Fruit fly (Drosophila melanogaster) whole organism, prepupa: ENCODE results near the gene CG31321.

ENCODE experiments used
- Blimp-1 ChIP-seq: fragments of 200-800 bp; sonication (Bioruptor generic); optimal IDR thresholded peaks from 3 replicates; lab custom pipeline; 2017; ENCODE audit warnings: missing biosample characterization, missing genetic modification characterization, mild to moderate bottlenecking, moderate library complexity, missing genetic modification reagents
- CG10631 ChIP-seq: fragments of 200-800 bp; sonication (Bioruptor generic); optimal IDR thresholded peaks from 2 replicates; lab custom pipeline; 2016; ENCODE audit warnings: missing biosample characterization, missing genetic modification characterization
- CG11294 ChIP-seq: fragments of 200-800 bp; sonication (Bioruptor generic); IDR thresholded peaks from 2 replicates; pipeline ENCODE4 v1.3.6; 2022; ENCODE audit warnings: missing biosample characterization, missing genetic modification characterization
- CG11762 ChIP-seq: fragments of 200-800 bp; sonication (Bioruptor generic); optimal IDR thresholded peaks from 3 replicates; lab custom pipeline; 2016; ENCODE audit warnings: missing biosample characterization, missing genetic modification characterization; ENCODE audit not compliant: insufficient read depth
- CG1621 ChIP-seq: fragments of 200-800 bp; sonication (Bioruptor generic); optimal IDR thresholded peaks from 3 replicates; lab custom pipeline; 2018; ENCODE audit warnings: missing biosample characterization, mild to moderate bottlenecking, missing genetic modification characterization
- CG16779 ChIP-seq: fragments of 200-800 bp; sonication (Bioruptor generic); optimal IDR thresholded peaks from 3 replicates; lab custom pipeline; 2017; ENCODE audit warnings: missing biosample characterization, mild to moderate bottlenecking, missing genetic modification characterization
- CG3032 ChIP-seq: fragments of 200-800 bp; optimal IDR thresholded peaks from 2 replicates; lab custom pipeline; 2019; ENCODE audit warnings: missing biosample characterization, mild to moderate bottlenecking, missing genetic modification characterization, moderate library complexity
- CG31627 ChIP-seq: fragments of 200-800 bp; sonication (Bioruptor generic); optimal IDR thresholded peaks from 3 replicates; lab custom pipeline; 2016; ENCODE audit warnings: missing biosample characterization, missing genetic modification characterization
- CG32006 ChIP-seq: fragments of 200-800 bp; sonication (Bioruptor generic); optimal IDR thresholded peaks from 3 replicates; lab custom pipeline; 2017; ENCODE audit warnings: missing biosample characterization, mild to moderate bottlenecking, missing genetic modification characterization
- CG34406 ChIP-seq: fragments of 200-800 bp; sonication (Bioruptor generic); optimal IDR thresholded peaks from 3 replicates; lab custom pipeline; 2016; ENCODE audit warnings: missing biosample characterization, missing genetic modification characterization
- CG6276 ChIP-seq: fragments of 200-800 bp; sonication (Bioruptor generic); optimal IDR thresholded peaks from 2 replicates; lab custom pipeline; 2017; ENCODE audit warnings: missing biosample characterization, mild to moderate bottlenecking, missing genetic modification characterization
- CG6792 ChIP-seq: fragments of 200-800 bp; sonication (Bioruptor generic); optimal IDR thresholded peaks from 3 replicates; lab custom pipeline; 2016; ENCODE audit warnings: missing biosample characterization, missing genetic modification characterization
- CG6808 ChIP-seq: fragments of 200-800 bp; sonication (Bioruptor generic); optimal IDR thresholded peaks from 3 replicates; lab custom pipeline; 2017; ENCODE audit warnings: missing biosample characterization, missing genetic modification characterization, mild to moderate bottlenecking, moderate library complexity, missing genetic modification reagents
- CG6854 ChIP-seq: fragments of 200-800 bp; sonication (Bioruptor generic); optimal IDR thresholded peaks from 2 replicates; lab custom pipeline; 2017; ENCODE audit warnings: missing biosample characterization, mild to moderate bottlenecking, missing genetic modification characterization
- CG8119 ChIP-seq: fragments of 200-800 bp; sonication (Bioruptor generic); IDR thresholded peaks from 3 replicates; pipeline ENCODE4 v1.3.6; 2022; ENCODE audit warnings: missing biosample characterization, missing genetic modification characterization
- CG8632 ChIP-seq: fragments of 200-800 bp; sonication (Bioruptor generic); optimal IDR thresholded peaks from 3 replicates; lab custom pipeline; 2016; ENCODE audit warnings: missing biosample characterization, missing genetic modification characterization
- Eip75B ChIP-seq: fragments of 200-800 bp; sonication (Bioruptor generic); optimal IDR thresholded peaks from 3 replicates; lab custom pipeline; 2016; ENCODE audit warnings: missing biosample characterization, missing genetic modification characterization
- Eip78C ChIP-seq: fragments of 200-800 bp; sonication (Bioruptor generic); peaks from one replicate; lab custom pipeline; 2016; ENCODE audit warnings: missing biosample characterization, missing genetic modification characterization
- Eip93F ChIP-seq: fragments of 200-800 bp; sonication (Bioruptor generic); optimal IDR thresholded peaks from 2 replicates; lab custom pipeline; 2016; ENCODE audit warnings: missing biosample characterization, mild to moderate bottlenecking, missing genetic modification characterization
- Ets96B ChIP-seq: fragments of 200-800 bp; optimal IDR thresholded peaks from 2 replicates; lab custom pipeline; 2019; ENCODE audit warnings: missing biosample characterization, mild to moderate bottlenecking, missing genetic modification characterization, moderate library complexity
- Gug ChIP-seq: fragments of 200-800 bp; sonication (Bioruptor generic); IDR thresholded peaks from 2 replicates; pipeline ENCODE4 v1.3.6; 2022; ENCODE audit warnings: missing biosample characterization, missing genetic modification characterization
- Hr38 ChIP-seq: sonication (Bioruptor generic); optimal IDR thresholded peaks from 2 replicates; lab custom pipeline; 2016; ENCODE audit warnings: missing biosample characterization, missing genetic modification characterization
- Hr4 ChIP-seq: fragments of 200-800 bp; sonication (Bioruptor generic); optimal IDR thresholded peaks from 3 replicates; lab custom pipeline; 2016; ENCODE audit warnings: missing biosample characterization, missing genetic modification characterization
- Lpt ChIP-seq: fragments of 200-800 bp; sonication (Bioruptor generic); optimal IDR thresholded peaks from 3 replicates; lab custom pipeline; 2016; ENCODE audit warnings: missing biosample characterization, missing genetic modification characterization
- Met ChIP-seq: fragments of 200-800 bp; sonication (Bioruptor generic); optimal IDR thresholded peaks from 3 replicates; lab custom pipeline; 2016; ENCODE audit warnings: missing biosample characterization, missing genetic modification characterization
- Smox ChIP-seq: fragments of 200-800 bp; sonication (Bioruptor generic); optimal IDR thresholded peaks from 3 replicates; lab custom pipeline; 2016; ENCODE audit warnings: missing biosample characterization, missing genetic modification characterization
- Sox102F ChIP-seq: fragments of 200-800 bp; sonication (Bioruptor generic); optimal IDR thresholded peaks from 2 replicates; lab custom pipeline; 2016; ENCODE audit warnings: missing biosample characterization, mild to moderate bottlenecking, missing genetic modification characterization
- Sox15 ChIP-seq: fragments of 200-800 bp; sonication (Bioruptor generic); optimal IDR thresholded peaks from 3 replicates; lab custom pipeline; 2016; ENCODE audit warnings: missing biosample characterization, missing genetic modification characterization
- acj6 ChIP-seq: fragments of 200-800 bp; sonication (Bioruptor generic); optimal IDR thresholded peaks from 3 replicates; lab custom pipeline; 2016; ENCODE audit warnings: missing biosample characterization, missing genetic modification characterization
- cyc ChIP-seq: fragments of 200-800 bp; sonication (Bioruptor generic); optimal IDR thresholded peaks from 3 replicates; lab custom pipeline; 2016; ENCODE audit warnings: missing biosample characterization, missing genetic modification characterization
- dac ChIP-seq: fragments of 200-800 bp; sonication (Bioruptor generic); optimal IDR thresholded peaks from 2 replicates; lab custom pipeline; 2017; ENCODE audit warnings: missing biosample characterization, mild to moderate bottlenecking, missing genetic modification characterization
- dsx ChIP-seq: fragments of 200-800 bp; optimal IDR thresholded peaks from 3 replicates; lab custom pipeline; 2019; ENCODE audit warnings: missing biosample characterization, mild to moderate bottlenecking, missing genetic modification characterization, moderate library complexity; ENCODE audit not compliant: poor library complexity, severe bottlenecking
- eg ChIP-seq: fragments of 200-800 bp; sonication (Bioruptor generic); IDR thresholded peaks from 3 replicates; pipeline ENCODE4 v1.3.6; 2022; ENCODE audit warnings: missing biosample characterization, missing genetic modification characterization
- esn ChIP-seq: fragments of 200-800 bp; sonication (Bioruptor generic); optimal IDR thresholded peaks from 2 replicates; lab custom pipeline; 2016; ENCODE audit warnings: missing biosample characterization, mild to moderate bottlenecking, missing genetic modification characterization, moderate library complexity
- fkh ChIP-seq: fragments of 200-800 bp; sonication (Bioruptor generic); optimal IDR thresholded peaks from 3 replicates; lab custom pipeline; 2017; ENCODE audit warnings: missing biosample characterization, mild to moderate bottlenecking, missing genetic modification characterization, moderate library complexity
- lz ChIP-seq: fragments of 200-800 bp; sonication (Bioruptor generic); optimal IDR thresholded peaks from 3 replicates; lab custom pipeline; 2016; ENCODE audit warnings: missing biosample characterization, missing genetic modification characterization
- net ChIP-seq: fragments of 200-800 bp; sonication (Bioruptor generic); optimal IDR thresholded peaks from 3 replicates; lab custom pipeline; 2016; ENCODE audit warnings: missing biosample characterization, missing genetic modification characterization
- pdm3 ChIP-seq: fragments of 200-800 bp; sonication (Bioruptor generic); optimal IDR thresholded peaks from 3 replicates; lab custom pipeline; 2016; ENCODE audit warnings: missing biosample characterization, missing genetic modification characterization
- salr ChIP-seq, 2 experiments: fragments of 200-800 bp; sonication (Bioruptor generic); optimal IDR thresholded peaks; 3 replicates each; lab custom pipeline; 2016 to 2018; ENCODE audit warnings: missing biosample characterization in 2 of 2, missing genetic modification characterization in 2 of 2, mild to moderate bottlenecking in 1 of 2
- ss ChIP-seq, 2 experiments: fragments of 200-800 bp; sonication (Bioruptor generic); optimal IDR thresholded peaks; 2 replicates in 1 of 2; 3 replicates in 1 of 2; lab custom pipeline; 2017 to 2018; ENCODE audit warnings: mild to moderate bottlenecking in 2 of 2, missing biosample characterization in 2 of 2, missing genetic modification characterization in 2 of 2, moderate library complexity in 1 of 2
- svp ChIP-seq: fragments of 200-800 bp; sonication (Bioruptor generic); peaks from one replicate; lab custom pipeline; 2016; ENCODE audit warnings: missing biosample characterization, missing genetic modification characterization
- topi ChIP-seq: fragments of 200-800 bp; sonication (Bioruptor generic); optimal IDR thresholded peaks from 3 replicates; lab custom pipeline; 2016; ENCODE audit warnings: missing biosample characterization, missing genetic modification characterization
- vri ChIP-seq: fragments of 200-800 bp; sonication (Bioruptor generic); optimal IDR thresholded peaks from 3 replicates; lab custom pipeline; 2016; ENCODE audit warnings: missing biosample characterization, mild to moderate bottlenecking, missing genetic modification characterization

Gene CG31321

DNA sequence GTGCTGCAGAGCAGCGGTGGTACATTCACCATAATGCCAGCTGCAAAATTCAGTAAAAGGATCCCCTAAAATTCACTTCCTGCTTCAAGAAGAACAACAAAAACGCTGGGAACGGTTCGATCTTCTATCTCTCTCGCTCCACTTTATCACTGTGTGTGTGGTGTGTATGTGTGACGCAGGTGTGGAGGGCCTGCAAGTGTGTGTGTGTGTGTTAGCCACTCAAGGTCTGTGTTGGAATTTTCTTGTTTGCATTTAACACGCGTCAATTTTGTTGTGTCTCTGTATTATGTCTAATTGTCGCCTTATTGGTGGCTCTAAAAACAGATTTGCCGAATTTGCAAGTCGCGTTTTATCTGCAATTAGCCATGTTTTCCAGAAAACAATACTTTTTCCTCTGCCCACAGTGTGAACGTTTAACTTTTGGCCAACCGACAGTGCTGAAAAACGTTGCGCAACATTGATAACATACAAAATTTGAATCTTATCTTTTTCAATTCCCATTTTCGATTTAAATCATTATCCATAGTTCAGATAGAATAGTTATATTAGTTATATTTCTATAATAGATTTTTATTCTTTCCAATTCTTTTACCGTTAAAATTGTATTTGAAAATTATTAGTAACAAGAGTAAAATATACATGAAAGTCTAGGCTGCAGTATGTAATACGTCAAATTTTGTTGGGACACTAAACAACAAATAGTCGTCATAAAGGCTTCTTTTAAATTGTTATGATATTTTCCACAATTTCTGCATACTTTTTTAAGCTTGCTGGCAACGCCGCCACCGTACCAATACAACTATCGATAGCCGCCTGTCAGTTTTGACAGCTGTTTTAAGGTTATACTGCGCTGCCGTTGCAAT is 16.3 kb downstream of the CG31321 start, which contains the start of the genes Afti and ATPsynE (continued):
- TF ChIP-seq CG16779 = no peak
- TF ChIP-seq dsx (GFP tag; lab: Kevin White, UChicago) = no peak
- TF ChIP-seq acj6 (GFP tag; lab: Kevin White, UChicago) = peak; percentile 71
- peak; percentile 18; the same call in 1 of the 2 replicates for TF ChIP-seq Gug (GFP tag; lab: Robert Waterston, UW)
- peak; percentile 54 for TF ChIP-seq CG8632
- no peak for TF ChIP-seq fkh (GFP tag; lab: Kevin White, UChicago)
- TF ChIP-seq Ets96B = peak; percentile 32
- peak in 1 of 2 experiments; percentile 36 for TF ChIP-seq salr (GFP tag; optimal IDR thresholded peaks at IDR 0.05; lab: Kevin White, UChicago)
- TF ChIP-seq Sox15 (GFP tag; lab: Kevin White, UChicago) = peak; percentile 66

DNA sequence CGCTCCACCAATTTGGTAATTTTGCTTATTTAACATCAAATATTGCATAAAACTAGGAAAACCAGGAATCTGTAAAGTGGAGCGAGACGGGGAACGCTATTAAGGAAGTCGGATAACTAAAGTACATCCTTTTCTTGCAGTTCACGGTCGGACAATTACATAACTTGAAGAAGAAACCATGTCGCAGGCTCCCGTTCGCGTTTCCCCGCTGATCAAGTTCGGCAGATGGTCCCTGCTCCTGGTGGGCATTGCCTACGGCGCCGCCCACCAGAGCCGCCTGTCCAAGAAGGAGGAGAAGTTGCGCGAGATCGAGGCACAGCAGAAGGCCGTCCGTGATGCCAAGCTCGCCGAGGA is 16.9 kb downstream of the CG31321 start:
- TF ChIP-seq CG34406 (no peak), net (GFP tag; lab: Kevin White, UChicago) (no peak), dsx (GFP tag; lab: Kevin White, UChicago) (no peak), topi (GFP tag; lab: Kevin White, UChicago) (no peak), Lpt (no peak), CG11762 (no peak)

DNA sequence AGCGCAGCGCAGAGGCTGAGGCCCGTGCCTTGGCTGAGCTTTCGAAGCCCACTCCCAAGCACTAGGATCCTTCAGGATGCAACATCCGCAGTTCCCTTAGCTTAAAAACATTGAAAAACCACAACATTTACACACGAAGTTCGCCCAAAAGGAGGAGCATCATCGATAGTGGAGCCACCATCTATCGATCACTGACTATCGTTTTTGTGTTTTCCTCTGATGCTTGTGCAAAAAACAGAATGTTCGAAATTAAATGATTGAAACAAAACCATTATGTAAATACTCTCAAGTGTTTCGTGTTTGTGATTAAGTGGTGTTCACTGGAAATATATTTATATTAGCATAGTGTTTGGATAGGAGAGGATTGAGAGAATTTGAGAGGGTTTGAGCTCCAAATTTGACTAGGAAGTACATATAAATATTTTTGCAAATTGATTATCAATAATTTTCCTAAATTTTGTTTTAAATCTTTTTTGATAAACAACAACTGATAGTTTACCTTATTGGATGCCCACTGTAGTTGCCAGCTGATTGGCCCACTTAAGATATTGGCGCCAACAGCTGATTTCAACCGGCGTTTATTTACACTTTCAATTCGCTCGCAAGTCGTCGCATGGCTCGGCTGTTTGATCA is 17.4 kb downstream of the CG31321 start, which contains the start of gene spn-B:
Gene spn-B, plus strand, starts transcription at position 580 of the 633 bp plus-strand sequence.
- TF ChIP-seq CG34406 = peak; percentile 68
- TF ChIP-seq CG6854 (GFP tag; lab: Kevin White, UChicago) = no peak
- TF ChIP-seq Hr38 (GFP tag; lab: Kevin White, UChicago) = no peak
- TF ChIP-seq lz (GFP tag; lab: Kevin White, UChicago) = peak; percentile 85
- TF ChIP-seq topi (GFP tag; lab: Kevin White, UChicago) = peak; percentile 83
- TF ChIP-seq CG6792 (GFP tag; lab: Kevin White, UChicago) = peak; percentile 80
- peak; percentile 70 for TF ChIP-seq CG1621
- peak; percentile 73 for TF ChIP-seq cyc (GFP tag; lab: Kevin White, UChicago)
- TF ChIP-seq Hr4 (GFP tag; lab: Kevin White, UChicago) = peak; percentile 86
- peak; percentile 86 for TF ChIP-seq Smox (GFP tag; lab: Kevin White, UChicago)
- TF ChIP-seq CG3032 (tag; lab: Kevin White, UChicago) = peak; percentile 65
- no peak; the same call in 1 of the 2 replicates for TF ChIP-seq CG11294 (GFP tag; lab: Robert Waterston, UW)
- TF ChIP-seq CG11762 = peak; percentile 47
- peak; percentile 89 for TF ChIP-seq esn (GFP tag; lab: Kevin White, UChicago)
- peak; percentile 79 for TF ChIP-seq net (GFP tag; lab: Kevin White, UChicago)
- TF ChIP-seq dac (GFP tag; lab: Kevin White, UChicago) = no peak
- peak; percentile 88 for TF ChIP-seq Met (GFP tag; lab: Kevin White, UChicago)
- peak; percentile 81 for TF ChIP-seq pdm3 (GFP tag; lab: Kevin White, UChicago)
- TF ChIP-seq svp (GFP tag; lab: Kevin White, UChicago) = no peak
- TF ChIP-seq Sox15 (GFP tag; lab: Kevin White, UChicago) = peak; percentile 54
- TF ChIP-seq CG31627 (GFP tag; lab: Kevin White, UChicago) = peak; percentile 77
- TF ChIP-seq fkh (GFP tag; lab: Kevin White, UChicago) = peak; percentile 75
- TF ChIP-seq CG8119 (GFP tag; lab: Robert Waterston, UW) = peak; percentile 81
- TF ChIP-seq ss (GFP tag; optimal IDR thresholded peaks at IDR 0.05; lab: Kevin White, UChicago) = peak; percentile 54 to 75
- peak; percentile 73 for TF ChIP-seq CG32006
- no peak for TF ChIP-seq CG6276 (GFP tag; lab: Kevin White, UChicago)
- peak; percentile 59; the same call in 1 of the 2 replicates for TF ChIP-seq Gug (GFP tag; lab: Robert Waterston, UW)
- TF ChIP-seq CG10631 (GFP tag; lab: Kevin White, UChicago) = peak; percentile 71
- TF ChIP-seq CG6808 = peak; percentile 75
- TF ChIP-seq eg = peak; percentile 82
- peak; percentile 87 for TF ChIP-seq Sox102F (GFP tag; lab: Kevin White, UChicago)
- peak; percentile 95 for TF ChIP-seq Eip78C (GFP tag; lab: Kevin White, UChicago)
- peak; percentile 86 for TF ChIP-seq Eip75B (GFP tag; lab: Kevin White, UChicago)
- no peak for TF ChIP-seq CG16779
- TF ChIP-seq Blimp-1 = peak; percentile 58
- peak; percentile 59 for TF ChIP-seq dsx (GFP tag; lab: Kevin White, UChicago)
- no peak for TF ChIP-seq Eip93F (GFP tag; lab: Kevin White, UChicago)
- TF ChIP-seq vri (GFP tag; lab: Kevin White, UChicago) = peak; percentile 80
- TF ChIP-seq Lpt = peak; percentile 62
